Worm (Caenorhabditis elegans): Measurements from ENCODE around the gene sir-2.2.

- TF ChIP-seq ama-1 (optimal IDR thresholded peaks at IDR 0.05) (no peak), nhr-12 (tag; optimal IDR thresholded peaks at IDR 0.05) (no peak), nhr-77 (tag; optimal IDR thresholded peaks at IDR 0.05) (no peak), ceh-82 (tag; optimal IDR thresholded peaks at IDR 0.05) (no peak), unc-55 (GFP tag; optimal IDR thresholded peaks at IDR 0.05) (no peak), unc-39 (tag; optimal IDR thresholded peaks at IDR 0.05) (no peak), mab-5 (tag; optimal IDR thresholded peaks at IDR 0.05) (no peak), alr-1 (tag; optimal IDR thresholded peaks at IDR 0.05) (no peak), nhr-237 (tag; optimal IDR thresholded peaks at IDR 0.05) (no peak), nhr-23 (tag; optimal IDR thresholded peaks at IDR 0.05) (no peak), nhr-10 (tag; optimal IDR thresholded peaks at IDR 0.05) (no peak), unc-62 (GFP tag; optimal IDR thresholded peaks at IDR 0.05) (no peak), mdl-1 (tag; optimal IDR thresholded peaks at IDR 0.05) (no peak)
Measured at ce11 chrX:13350123-13350798, 22.4 kb downstream of the sir-2.2 start.
